Worm (Caenorhabditis elegans) whole organism, young adult: ENCODE data around the gene bus-4.

Source experiments
- B0261.1 ChIP-seq: sonication (generic microtip); optimal IDR thresholded peaks from 2 replicates; lab custom pipeline; 2016; ENCODE audit warnings: mild to moderate bottlenecking, missing genetic modification characterization, moderate library complexity, missing compliant biosample characterization
- B0336.3 ChIP-seq: fragments of 200-800 bp; sonication (Bioruptor generic); IDR thresholded peaks from 2 replicates; pipeline ENCODE4 v1.3.6; 2022; ENCODE audit warnings: missing genetic modification characterization, missing compliant biosample characterization
- D2030.7 ChIP-seq: fragments of 200-800 bp; sonication (Bioruptor generic); IDR thresholded peaks from 2 replicates; pipeline ENCODE4 v1.3.6; 2022; ENCODE audit warnings: missing genetic modification reagents, missing genetic modification characterization, missing compliant biosample characterization
- F33H1.4 ChIP-seq: fragments of 200-800 bp; sonication (Bioruptor generic); IDR thresholded peaks from 2 replicates; pipeline ENCODE4 v1.3.6; 2022; ENCODE audit warnings: missing genetic modification reagents, missing genetic modification characterization, missing compliant biosample characterization
- F39B2.1 ChIP-seq: fragments of 200-800 bp; sonication (Bioruptor generic); IDR thresholded peaks from 2 replicates; pipeline ENCODE4 v1.3.6; 2022; ENCODE audit warnings: missing genetic modification reagents, missing genetic modification characterization, missing compliant biosample characterization
- F49E8.2 ChIP-seq: sonication (generic microtip); optimal IDR thresholded peaks from 3 replicates; lab custom pipeline; 2017; ENCODE audit warnings: missing genetic modification characterization, mild to moderate bottlenecking, missing compliant biosample characterization, antibody characterized with exemption, moderate library complexity; ENCODE audit not compliant: insufficient read depth
- F52B5.7 ChIP-seq: sonication (generic microtip); optimal IDR thresholded peaks from 2 replicates; lab custom pipeline; 2016; ENCODE audit warnings: mild to moderate bottlenecking, missing genetic modification characterization, missing compliant biosample characterization
- F57C9.4 ChIP-seq: sonication (generic microtip); optimal IDR thresholded peaks from 2 replicates; lab custom pipeline; 2017; ENCODE audit warnings: mild to moderate bottlenecking, missing genetic modification characterization, missing compliant biosample characterization
- K12H6.12 ChIP-seq: fragments of 200-800 bp; sonication (Bioruptor generic); optimal IDR thresholded peaks from 2 replicates; lab custom pipeline; 2018; ENCODE audit warnings: mild to moderate bottlenecking, missing genetic modification characterization, missing compliant biosample characterization
- T07F8.4 ChIP-seq: sonication (generic microtip); optimal IDR thresholded peaks from 2 replicates; lab custom pipeline; 2016; ENCODE audit warnings: mild to moderate bottlenecking, missing genetic modification characterization, moderate library complexity, missing compliant biosample characterization
- Y53G8AR.9 ChIP-seq: fragments of 200-800 bp; sonication (Bioruptor generic); conservative IDR thresholded peaks from 2 replicates; pipeline ENCODE4 v1.3.6; 2022; ENCODE audit warnings: missing genetic modification reagents, missing genetic modification characterization, missing compliant biosample characterization
- Y56A3A.18 ChIP-seq: fragments of 200-800 bp; sonication (Bioruptor generic); IDR thresholded peaks from 2 replicates; pipeline ENCODE4 v1.3.6; 2022; ENCODE audit warnings: missing genetic modification reagents, missing genetic modification characterization, missing compliant biosample characterization
- Y79H2A.3 ChIP-seq: fragments of 200-800 bp; sonication (Bioruptor generic); conservative IDR thresholded peaks from 2 replicates; pipeline ENCODE4 v1.3.6; 2022; ENCODE audit warnings: missing genetic modification reagents, missing genetic modification characterization, missing compliant biosample characterization
- Y95B8A.8 ChIP-seq: fragments of 200-800 bp; sonication (Bioruptor generic); IDR thresholded peaks from 2 replicates; pipeline ENCODE4 v1.3.6; 2022; ENCODE audit warnings: missing genetic modification reagents, missing genetic modification characterization, missing compliant biosample characterization
- ama-1 ChIP-seq, 3 experiments: fragments of 150-350 bp in 1 of 3; sonication (generic microtip) in 2 of 3; optimal IDR thresholded peaks; 2 replicates each; lab custom pipeline; 2014 to 2018; ENCODE audit warnings: missing biosample characterization in 2 of 3, missing genetic modification characterization in 2 of 3, missing genetic modification reagents in 2 of 3
- aptf-3 ChIP-seq: fragments of 200-800 bp; sonication (Bioruptor generic); IDR thresholded peaks from 2 replicates; pipeline ENCODE4 v1.3.6; 2022; ENCODE audit warnings: missing genetic modification characterization, missing compliant biosample characterization
- atf-7 ChIP-seq: sonication (generic microtip); optimal IDR thresholded peaks from 2 replicates; lab custom pipeline; 2017; ENCODE audit warnings: mild to moderate bottlenecking, missing genetic modification characterization, missing compliant biosample characterization
- athp-1 ChIP-seq: sonication (generic microtip); optimal IDR thresholded peaks from 2 replicates; lab custom pipeline; 2017; ENCODE audit warnings: mild to moderate bottlenecking, missing genetic modification characterization, missing compliant biosample characterization
- cebp-1 ChIP-seq, 2 experiments: fragments of 200-800 bp in 1 of 2; sonication (Bioruptor generic) in 1 of 2; sonication (generic microtip) in 1 of 2; IDR thresholded peaks in 1 of 2; optimal IDR thresholded peaks in 1 of 2; 2 replicates each; pipeline versions ENCODE4 v1.3.6 to Lab custom; 2017 to 2022; ENCODE audit warnings: missing compliant biosample characterization in 2 of 2, missing genetic modification characterization in 2 of 2, mild to moderate bottlenecking in 1 of 2, missing genetic modification reagents in 1 of 2, moderate library complexity in 1 of 2
- cebp-2 ChIP-seq: fragments of 200-800 bp; sonication (Bioruptor generic); IDR thresholded peaks from 2 replicates; pipeline ENCODE4 v1.3.6; 2022; ENCODE audit warnings: missing genetic modification characterization, missing compliant biosample characterization
- ceh-100 ChIP-seq: fragments of 200-800 bp; sonication (Bioruptor generic); IDR thresholded peaks from 2 replicates; pipeline ENCODE4 v1.3.6; 2022; ENCODE audit warnings: missing genetic modification reagents, missing genetic modification characterization, missing compliant biosample characterization
- ceh-40 ChIP-seq: fragments of 200-800 bp; sonication (Bioruptor generic); IDR thresholded peaks from 2 replicates; pipeline ENCODE4 v1.3.6; 2022; ENCODE audit warnings: missing genetic modification characterization, missing compliant biosample characterization
- ceh-79 ChIP-seq: sonication (generic microtip); optimal IDR thresholded peaks from 2 replicates; lab custom pipeline; 2017; ENCODE audit warnings: mild to moderate bottlenecking, missing genetic modification characterization, missing compliant biosample characterization
- chd-7 ChIP-seq: sonication (generic microtip); optimal IDR thresholded peaks from 2 replicates; lab custom pipeline; 2016; ENCODE audit warnings: mild to moderate bottlenecking, missing genetic modification characterization, moderate library complexity, missing compliant biosample characterization
- dox-1 ChIP-seq: fragments of 200-800 bp; sonication (Bioruptor generic); IDR thresholded peaks from 2 replicates; pipeline ENCODE4 v1.3.6; 2022; ENCODE audit warnings: missing genetic modification reagents, missing genetic modification characterization, missing compliant biosample characterization
- efl-1 ChIP-seq: fragments of 150-350 bp; optimal IDR thresholded peaks from 2 replicates; lab custom pipeline; 2014; ENCODE audit warnings: missing biosample characterization, missing genetic modification reagents, missing genetic modification characterization
- ekl-4 ChIP-seq: fragments of 200-800 bp; sonication (Bioruptor generic); IDR thresholded peaks from 2 replicates; pipeline ENCODE4 v1.3.6; 2022; ENCODE audit warnings: missing genetic modification reagents, missing genetic modification characterization, missing compliant biosample characterization
- fkh-3 ChIP-seq: sonication (generic microtip); optimal IDR thresholded peaks from 2 replicates; lab custom pipeline; 2016; ENCODE audit warnings: mild to moderate bottlenecking, missing genetic modification characterization, missing compliant biosample characterization
- hmg-1.2 ChIP-seq: fragments of 200-800 bp; sonication (Bioruptor generic); IDR thresholded peaks from 2 replicates; pipeline ENCODE4 v1.3.6; 2022; ENCODE audit warnings: missing genetic modification reagents, missing genetic modification characterization, missing compliant biosample characterization
- lag-1 ChIP-seq: fragments of 200-800 bp; sonication (Bioruptor generic); IDR thresholded peaks from 2 replicates; pipeline ENCODE4 v1.3.6; 2022; ENCODE audit warnings: missing genetic modification reagents, missing genetic modification characterization, missing compliant biosample characterization
- let-526 ChIP-seq: fragments of 200-800 bp; sonication (Bioruptor generic); IDR thresholded peaks from 2 replicates; pipeline ENCODE4 v1.3.6; 2022; ENCODE audit warnings: missing genetic modification reagents, missing genetic modification characterization, missing compliant biosample characterization
- let-607 ChIP-seq, 2 experiments: fragments of 200-800 bp in 1 of 2; sonication (Bioruptor generic) in 1 of 2; sonication (generic microtip) in 1 of 2; optimal IDR thresholded peaks; 2 replicates each; lab custom pipeline; 2016 to 2018; ENCODE audit warnings: mild to moderate bottlenecking in 2 of 2, missing compliant biosample characterization in 2 of 2, missing genetic modification characterization in 2 of 2, moderate library complexity in 2 of 2, missing genotype in 1 of 2
- lin-26 ChIP-seq: fragments of 200-800 bp; sonication (Bioruptor generic); IDR thresholded peaks from 2 replicates; pipeline ENCODE4 v1.3.6; 2022; ENCODE audit warnings: missing genetic modification reagents, missing genetic modification characterization, missing compliant biosample characterization
- lin-54 ChIP-seq: fragments of 200-800 bp; sonication (Bioruptor generic); optimal IDR thresholded peaks from 2 replicates; lab custom pipeline; 2018; ENCODE audit warnings: mild to moderate bottlenecking, missing genetic modification characterization, missing compliant biosample characterization
- madf-6 ChIP-seq: fragments of 200-800 bp; sonication (Bioruptor generic); IDR thresholded peaks from 2 replicates; pipeline ENCODE4 v1.3.6; 2022; ENCODE audit warnings: missing genetic modification reagents, missing genetic modification characterization, missing compliant biosample characterization
- mcd-1 ChIP-seq: fragments of 200-800 bp; sonication (Bioruptor generic); IDR thresholded peaks from 2 replicates; pipeline ENCODE4 v1.3.6; 2022; ENCODE audit warnings: missing genetic modification reagents, missing genetic modification characterization, missing compliant biosample characterization
- nfya-2 ChIP-seq: fragments of 200-800 bp; sonication (Bioruptor generic); IDR thresholded peaks from 2 replicates; pipeline ENCODE4 v1.3.6; 2022; ENCODE audit warnings: missing genetic modification reagents, missing genetic modification characterization, missing compliant biosample characterization
- pbrm-1 ChIP-seq: fragments of 200-800 bp; sonication (Bioruptor generic); IDR thresholded peaks from 2 replicates; pipeline ENCODE4 v1.3.6; 2022; ENCODE audit warnings: missing genetic modification reagents, missing genetic modification characterization, missing compliant biosample characterization
- rcor-1 ChIP-seq: fragments of 200-800 bp; sonication (Bioruptor generic); IDR thresholded peaks from 2 replicates; pipeline ENCODE4 v1.3.6; 2022; ENCODE audit warnings: missing genetic modification reagents, missing genetic modification characterization, missing compliant biosample characterization
- snpc-1.1 ChIP-seq: sonication (generic microtip); optimal IDR thresholded peaks from 2 replicates; lab custom pipeline; 2017; ENCODE audit warnings: missing genetic modification characterization, mild to moderate bottlenecking, missing compliant biosample characterization, antibody characterized with exemption, moderate library complexity, missing genotype, missing genetic modification reagents; ENCODE audit not compliant: insufficient read depth
- snpc-3.4 ChIP-seq: sonication (generic microtip); optimal IDR thresholded peaks from 2 replicates; lab custom pipeline; 2017; ENCODE audit warnings: missing genetic modification characterization, mild to moderate bottlenecking, missing compliant biosample characterization, antibody characterized with exemption, moderate library complexity, missing genotype, missing genetic modification reagents
- snpc-4 ChIP-seq, 5 experiments: fragments of 150-350 bp in 1 of 5; sonication (generic microtip) in 4 of 5; optimal IDR thresholded peaks; 2 replicates each; lab custom pipeline; 2014 to 2018; ENCODE audit warnings: missing genetic modification characterization in 5 of 5, missing biosample characterization in 3 of 5, antibody characterized with exemption in 2 of 5, mild to moderate bottlenecking in 2 of 5, missing compliant biosample characterization in 2 of 5, missing genotype in 2 of 5, moderate library complexity in 2 of 5, missing genetic modification reagents in 1 of 5
- tlf-1 ChIP-seq: fragments of 200-800 bp; sonication (Bioruptor generic); optimal IDR thresholded peaks from 2 replicates; lab custom pipeline; 2018; ENCODE audit warnings: mild to moderate bottlenecking, missing genetic modification characterization, missing compliant biosample characterization
- xnd-1 ChIP-seq: sonication (generic microtip); optimal IDR thresholded peaks from 2 replicates; lab custom pipeline; 2016; ENCODE audit warnings: missing genotype, missing genetic modification reagents, missing genetic modification characterization, missing compliant biosample characterization
- zim-3 ChIP-seq: sonication (generic microtip); optimal IDR thresholded peaks from 2 replicates; lab custom pipeline; 2017; ENCODE audit warnings: mild to moderate bottlenecking, missing genetic modification characterization, moderate library complexity, missing compliant biosample characterization

bus-4 gene

DNA sequence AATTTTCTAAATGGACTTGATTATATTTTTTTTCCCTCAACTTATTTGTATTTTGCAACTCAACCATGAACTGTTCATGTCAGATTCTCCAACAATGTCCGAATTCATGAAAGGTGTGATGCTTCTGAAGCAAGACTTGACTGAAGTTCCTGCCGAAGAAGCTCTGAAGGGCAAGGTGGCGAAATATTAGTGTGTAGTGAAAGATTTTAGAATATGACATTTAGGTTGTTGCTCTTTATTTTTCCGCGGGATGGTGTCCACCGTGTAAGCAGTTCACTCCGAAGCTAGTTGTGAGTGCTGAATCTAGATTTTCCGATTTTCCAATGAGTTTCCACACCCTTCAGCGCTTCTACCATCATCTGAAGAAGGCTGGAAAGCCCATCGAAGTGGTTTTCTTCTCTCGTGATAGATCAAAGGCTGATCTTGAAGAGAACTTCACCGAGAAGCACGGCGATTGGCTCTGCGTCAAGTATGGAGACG lies 35.7 kb upstream of the bus-4 start, which contains the start of gene F29B9.5:
Gene F29B9.5, plus strand, starts transcription at position 51 of the 480 bp plus-strand sequence.
- TF ChIP-seq F33H1.4 (GFP tag; lab: Robert Waterston, UW): peak; percentile 26
- TF ChIP-seq ama-1 (optimal IDR thresholded peaks at IDR 0.05; lab: Kevin White, UChicago): peak; percentile 62
- no peak for TF ChIP-seq ama-1 (GFP tag; optimal IDR thresholded peaks at IDR 0.05; lab: Kevin White, UChicago)
- peak; percentile 9; the same call in 1 of the 2 replicates for TF ChIP-seq F39B2.1
- TF ChIP-seq ceh-40 (GFP tag; lab: Robert Waterston, UW): 0 out of 2 replicates have a peak, but pooled peaks have one; percentile 26
- no peak for TF ChIP-seq let-607 (tag; optimal IDR thresholded peaks at IDR 0.05; lab: Kevin White, UChicago)
- peak; percentile 24; the same call in 1 of the 2 replicates for TF ChIP-seq dox-1 (GFP tag; lab: Robert Waterston, UW)
- TF ChIP-seq T07F8.4: peak; percentile 18
- peak; percentile 68 for TF ChIP-seq madf-6 (GFP tag; lab: Robert Waterston, UW)
- no peak for TF ChIP-seq let-526 (GFP tag; lab: Robert Waterston, UW)
- peak; percentile 63 for TF ChIP-seq chd-7 (tag; lab: Kevin White, UChicago)
- TF ChIP-seq B0336.3 (GFP tag; lab: Robert Waterston, UW): peak; percentile 86
- peak; percentile 6 for TF ChIP-seq tlf-1 (GFP tag; lab: Kevin White, UChicago)
- TF ChIP-seq efl-1 (GFP tag; lab: Kevin White, UChicago): no peak
- peak; percentile 36; the same call in 1 of the 2 replicates for TF ChIP-seq Y56A3A.18 (GFP tag; lab: Robert Waterston, UW)
- TF ChIP-seq Y53G8AR.9 (GFP tag; lab: Robert Waterston, UW): peak; percentile 80
- 0 out of 2 replicates have a peak, but pooled peaks have one; percentile 22 for TF ChIP-seq nfya-2 (GFP tag; lab: Robert Waterston, UW)
- no peak for TF ChIP-seq athp-1 (tag; lab: Kevin White, UChicago)
- 0 out of 2 replicates have a peak, but pooled peaks have one; percentile 9 for TF ChIP-seq D2030.7 (GFP tag; lab: Robert Waterston, UW)
- TF ChIP-seq cebp-1 (GFP tag; IDR thresholded peaks at IDR 0.05; lab: Robert Waterston, UW): no peak
- TF ChIP-seq cebp-1 (tag; optimal IDR thresholded peaks at IDR 0.05; lab: Kevin White, UChicago): peak; percentile 4
- no peak for TF ChIP-seq B0261.1
- peak; percentile 31; the same call in 1 of the 2 replicates for TF ChIP-seq mcd-1 (GFP tag; lab: Robert Waterston, UW)
- TF ChIP-seq ekl-4 (GFP tag; lab: Robert Waterston, UW): peak; percentile 71
- peak; percentile 75 for TF ChIP-seq F49E8.2 (tag; lab: Kevin White, UChicago)
- peak; percentile 13 for TF ChIP-seq atf-7 (tag; lab: Kevin White, UChicago)
- no peak for TF ChIP-seq snpc-1.1 (tag; lab: Kevin White, UChicago)
- peak; percentile 51; the same call in 1 of the 2 replicates for TF ChIP-seq pbrm-1
- TF ChIP-seq hmg-1.2: 0 out of 2 replicates have a peak, but pooled peaks have one; percentile 14
- TF ChIP-seq xnd-1: peak; percentile 41
- 0 out of 2 replicates have a peak, but pooled peaks have one; percentile 41 for TF ChIP-seq cebp-2 (GFP tag; lab: Robert Waterston, UW)
- TF ChIP-seq Y95B8A.8 (GFP tag; lab: Robert Waterston, UW): 0 out of 2 replicates have a peak, but pooled peaks have one; percentile 10
- peak; percentile 41 for TF ChIP-seq snpc-3.4 (tag; lab: Kevin White, UChicago)
- TF ChIP-seq snpc-4 (GFP tag; optimal IDR thresholded peaks at IDR 0.05; lab: Kevin White, UChicago): peak; percentile 2
- TF ChIP-seq snpc-4 (tag; optimal IDR thresholded peaks at IDR 0.05; lab: Kevin White, UChicago): peak in 1 of 4 experiments; percentile 18
- 0 out of 2 replicates have a peak, but pooled peaks have one; percentile 14 for TF ChIP-seq ceh-100
- TF ChIP-seq rcor-1 (GFP tag; lab: Robert Waterston, UW): 0 out of 2 replicates have a peak, but pooled peaks have one; percentile 19
- TF ChIP-seq F52B5.7 (tag; lab: Kevin White, UChicago): peak; percentile 42
- TF ChIP-seq lin-54: no peak
- no peak for TF ChIP-seq K12H6.12 (tag; lab: Kevin White, UChicago)
- TF ChIP-seq F57C9.4 (tag; lab: Kevin White, UChicago): no peak
- peak; percentile 47 for TF ChIP-seq fkh-3 (tag; lab: Kevin White, UChicago)
- TF ChIP-seq ceh-79 (tag; lab: Kevin White, UChicago): peak; percentile 51
- TF ChIP-seq lag-1 (GFP tag; lab: Robert Waterston, UW): no peak
- peak; percentile 62; the same call in 1 of the 2 replicates for TF ChIP-seq lin-26
- TF ChIP-seq aptf-3: 0 out of 2 replicates have a peak, but pooled peaks have one; percentile 45
- TF ChIP-seq zim-3 (tag; lab: Kevin White, UChicago): peak; percentile 13
- TF ChIP-seq Y79H2A.3: 0 out of 2 replicates have a peak, but pooled peaks have one; percentile 32
